Comparison of ENCODE assay signal across 3 worm cellular contexts in genomic region chrV:7806629-7807028, ce11.
TF ChIP-seq lines count a peak whose summit lies in the region.

No protein-coding gene starts in this region.

TF ChIP-seq in whole organism, L2 larva, 48 proteins besides CTCF, POLR2A, EP300 and RAD21:
- TF ChIP-seq ama-1 (optimal IDR thresholded peaks at IDR 0.05; lab: Kevin White, UChicago), result peak; percentile 17
- TF ChIP-seq sem-4 (tag; optimal IDR thresholded peaks at IDR 0.05; lab: Kevin White, UChicago), result no peak

TF ChIP-seq in whole organism, L3 larva, 47 proteins besides CTCF, POLR2A, EP300 and RAD21:
- peak; percentile 22 for TF ChIP-seq ama-1 (optimal IDR thresholded peaks at IDR 0.05; lab: Kevin White, UChicago)
- no peak for TF ChIP-seq egl-27 (tag; optimal IDR thresholded peaks at IDR 0.05; lab: Kevin White, UChicago)
TF ChIP-seq in whole organism, L3 larva: peak in this region for 1.

TF ChIP-seq in whole organism, L4 larva, 104 proteins besides CTCF, POLR2A, EP300 and RAD21:
- peak in 1 of 2 experiments; percentile 66 for TF ChIP-seq unc-62 (GFP tag; optimal IDR thresholded peaks at IDR 0.05 in 1 of 2; lab: Kevin White, UChicago)
- no peak for TF ChIP-seq unc-62 (tag; optimal IDR thresholded peaks at IDR 0.05; lab: Kevin White, UChicago)
- no peak for TF ChIP-seq daf-8 (GFP tag; IDR thresholded peaks at IDR 0.05; lab: Robert Waterston, UW)
- no peak for TF ChIP-seq zag-1 (tag; optimal IDR thresholded peaks at IDR 0.05; lab: Kevin White, UChicago)
- no peak for TF ChIP-seq nhr-11 (tag; optimal IDR thresholded peaks at IDR 0.05; lab: Kevin White, UChicago)
- no peak for TF ChIP-seq mep-1 (tag; optimal IDR thresholded peaks at IDR 0.05; lab: Kevin White, UChicago)
- TF ChIP-seq nhr-25 (tag; optimal IDR thresholded peaks at IDR 0.05; lab: Kevin White, UChicago; ENCODE audit: borderline replicate concordance, insufficient read depth), result no peak
- TF ChIP-seq aha-1 (tag; lab: Kevin White, UChicago), result peak; percentile 84

Comparison
In these comparisons a context has a peak if more than half of its experiments do, and no peak if none do; other contexts are left out.
1. Of the 23 proteins assayed by ChIP-seq in both whole organism, L4 larva and whole organism, L2 larva: peak only in whole organism, L4 larva: none; only in whole organism, L2 larva: ama-1; in both: none; in neither: 21; mixed calls (peak in some experiments, not most) for 1.